Fruit fly (Drosophila melanogaster) whole organism, embryonic: ENCODE measurements around the gene CG32487.

ENCODE experiments used
- Adf1 ChIP-seq: fragments of 200-800 bp; sonication (Bioruptor generic); IDR thresholded peaks from 2 replicates; pipeline ENCODE4 v1.3.6; 2022; ENCODE audit warnings: missing biosample characterization, missing genetic modification characterization
- Atf3 ChIP-seq: fragments of 200-800 bp; sonication (Bioruptor generic); optimal IDR thresholded peaks from 3 replicates; lab custom pipeline; 2016; ENCODE audit warnings: missing biosample characterization, missing genetic modification characterization
- Bteb2 ChIP-seq: fragments of 200-800 bp; sonication (Bioruptor generic); optimal IDR thresholded peaks from 2 replicates; lab custom pipeline; 2016; ENCODE audit warnings: missing biosample characterization, missing genetic modification characterization
- CG10267 ChIP-seq: fragments of 200-800 bp; sonication (Bioruptor generic); optimal IDR thresholded peaks from 2 replicates; lab custom pipeline; 2018; ENCODE audit warnings: missing biosample characterization, mild to moderate bottlenecking, missing genetic modification characterization, moderate library complexity
- CG10654 ChIP-seq: fragments of 200-800 bp; sonication (Bioruptor generic); optimal IDR thresholded peaks from 2 replicates; lab custom pipeline; 2016; ENCODE audit warnings: missing biosample characterization, missing genetic modification characterization
- CG13123 ChIP-seq: fragments of 200-800 bp; sonication (Bioruptor generic); optimal IDR thresholded peaks from 2 replicates; lab custom pipeline; 2016; ENCODE audit warnings: missing biosample characterization, missing genetic modification characterization
- CG13424 ChIP-seq: fragments of 200-800 bp; sonication (Bioruptor generic); optimal IDR thresholded peaks from 2 replicates; lab custom pipeline; 2019; ENCODE audit warnings: missing biosample characterization, mild to moderate bottlenecking, missing genetic modification characterization, moderate library complexity
- CG14014 ChIP-seq: fragments of 200-800 bp; sonication (Bioruptor generic); IDR thresholded peaks from 2 replicates; pipeline ENCODE4 v1.3.6; 2022; ENCODE audit warnings: missing biosample characterization, missing genetic modification characterization
- CG15479 ChIP-seq: fragments of 200-800 bp; sonication (Bioruptor generic); optimal IDR thresholded peaks from 3 replicates; lab custom pipeline; 2019; ENCODE audit warnings: missing biosample characterization, mild to moderate bottlenecking, missing genetic modification characterization, moderate library complexity
- CG17186 ChIP-seq: fragments of 200-800 bp; sonication (Bioruptor generic); optimal IDR thresholded peaks from 3 replicates; lab custom pipeline; 2017; ENCODE audit warnings: missing biosample characterization, missing genetic modification reagents, missing genetic modification characterization
- CG17359 ChIP-seq: fragments of 200-800 bp; sonication (Bioruptor generic); optimal IDR thresholded peaks from 3 replicates; lab custom pipeline; 2018; ENCODE audit warnings: missing biosample characterization, mild to moderate bottlenecking, missing genetic modification characterization, moderate library complexity
- CG17802 ChIP-seq: fragments of 200-800 bp; sonication (Bioruptor generic); optimal IDR thresholded peaks from 2 replicates; lab custom pipeline; 2018; ENCODE audit warnings: missing biosample characterization, mild to moderate bottlenecking, missing genetic modification characterization, moderate library complexity
- CG18619 ChIP-seq: fragments of 200-800 bp; sonication (Bioruptor generic); optimal IDR thresholded peaks from 3 replicates; lab custom pipeline; 2017; ENCODE audit warnings: missing biosample characterization, mild to moderate bottlenecking, missing genetic modification characterization
- CG18764 ChIP-seq: fragments of 200-800 bp; sonication (Bioruptor generic); optimal IDR thresholded peaks from 3 replicates; lab custom pipeline; 2016; ENCODE audit warnings: missing biosample characterization, missing genetic modification characterization
- CG3065 ChIP-seq: fragments of 200-800 bp; sonication (Bioruptor generic); optimal IDR thresholded peaks from 2 replicates; lab custom pipeline; 2016; ENCODE audit warnings: missing biosample characterization, missing genetic modification characterization
- CG31441 ChIP-seq: fragments of 200-800 bp; sonication (Bioruptor generic); IDR thresholded peaks from 2 replicates; pipeline ENCODE4 v1.3.6; 2022; ENCODE audit warnings: missing biosample characterization, missing genetic modification characterization
- CG4360 ChIP-seq: fragments of 200-800 bp; sonication (Bioruptor generic); IDR thresholded peaks from 2 replicates; pipeline ENCODE4 v1.3.6; 2022; ENCODE audit warnings: missing biosample characterization, missing genetic modification characterization
- CG8290 ChIP-seq, 3 experiments: fragments of 200-800 bp; sonication (Bioruptor generic); optimal IDR thresholded peaks; 2 replicates each; lab custom pipeline; 2016 to 2019; ENCODE audit warnings: missing biosample characterization in 3 of 3, missing genetic modification characterization in 3 of 3, mild to moderate bottlenecking in 2 of 3, moderate library complexity in 1 of 3
- CG8944 ChIP-seq: fragments of 200-800 bp; sonication (Bioruptor generic); optimal IDR thresholded peaks from 3 replicates; lab custom pipeline; 2016; ENCODE audit warnings: missing biosample characterization, missing genetic modification characterization
- CG9437 ChIP-seq: fragments of 200-800 bp; sonication (Bioruptor generic); optimal IDR thresholded peaks from 2 replicates; lab custom pipeline; 2018; ENCODE audit warnings: missing biosample characterization, mild to moderate bottlenecking, missing genetic modification characterization
- E2f2 ChIP-seq: fragments of 200-800 bp; sonication (Bioruptor generic); IDR thresholded peaks from 2 replicates; pipeline ENCODE4 v1.3.6; 2022; ENCODE audit warnings: missing biosample characterization, missing genetic modification characterization
- ERR ChIP-seq: fragments of 200-800 bp; sonication (Bioruptor generic); optimal IDR thresholded peaks from 2 replicates; lab custom pipeline; 2016; ENCODE audit warnings: missing biosample characterization, missing genetic modification characterization
- H2.0 ChIP-seq: fragments of 200-800 bp; sonication (Bioruptor generic); IDR thresholded peaks from 2 replicates; pipeline ENCODE4 v1.3.6; 2022; ENCODE audit warnings: missing biosample characterization, missing genetic modification characterization
- HLH54F ChIP-seq: fragments of 200-800 bp; sonication (Bioruptor generic); optimal IDR thresholded peaks from 3 replicates; lab custom pipeline; 2016; ENCODE audit warnings: missing biosample characterization, missing genetic modification characterization
- Max ChIP-seq: fragments of 200-800 bp; sonication (Bioruptor generic); optimal IDR thresholded peaks from 2 replicates; lab custom pipeline; 2016; ENCODE audit warnings: missing biosample characterization, mild to moderate bottlenecking, missing genetic modification characterization
- Myb ChIP-seq: fragments of 200-800 bp; sonication (Bioruptor generic); optimal IDR thresholded peaks from 2 replicates; lab custom pipeline; 2016; ENCODE audit warnings: missing biosample characterization, missing genetic modification characterization
- NfI ChIP-seq: fragments of 200-800 bp; sonication (Bioruptor generic); optimal IDR thresholded peaks from 3 replicates; lab custom pipeline; 2018; ENCODE audit warnings: missing biosample characterization, mild to moderate bottlenecking, missing genetic modification characterization, moderate library complexity
- Poxn ChIP-seq: fragments of 200-800 bp; sonication (Bioruptor generic); IDR thresholded peaks from 2 replicates; pipeline ENCODE4 v1.3.6; 2022; ENCODE audit warnings: missing biosample characterization, missing genetic modification characterization
- Side ChIP-seq: fragments of 200-800 bp; sonication (Bioruptor generic); optimal IDR thresholded peaks from 2 replicates; lab custom pipeline; 2016; ENCODE audit warnings: missing biosample characterization, missing genetic modification characterization
- Sin3A ChIP-seq: fragments of >200 bp; optimal IDR thresholded peaks from 2 replicates; lab custom pipeline; 2018
- Sox100B ChIP-seq: fragments of 200-800 bp; sonication (Bioruptor generic); optimal IDR thresholded peaks from 3 replicates; lab custom pipeline; 2018; ENCODE audit warnings: missing biosample characterization, mild to moderate bottlenecking, missing genetic modification characterization
- Tbp ChIP-seq: fragments of >200 bp; optimal IDR thresholded peaks from 2 replicates; lab custom pipeline; 2018; ENCODE audit warnings: missing biosample characterization, missing genetic modification characterization
- chinmo ChIP-seq: fragments of 200-800 bp; sonication (Bioruptor generic); IDR thresholded peaks from 4 replicates; pipeline ENCODE4 v1.3.6; 2022; ENCODE audit warnings: missing biosample characterization, missing genetic modification characterization; ENCODE audit not compliant: partially characterized antibody
- da ChIP-seq: fragments of 200-800 bp; sonication (Bioruptor generic); optimal IDR thresholded peaks from 2 replicates; lab custom pipeline; 2016; ENCODE audit warnings: missing biosample characterization, missing genetic modification characterization
- dati ChIP-seq: fragments of 200-800 bp; sonication (Bioruptor generic); IDR thresholded peaks from 2 replicates; pipeline ENCODE4 v1.3.6; 2022; ENCODE audit warnings: missing biosample characterization, missing genetic modification characterization
- dm ChIP-seq: fragments of 200-800 bp; sonication (Bioruptor generic); optimal IDR thresholded peaks from 3 replicates; lab custom pipeline; 2016; ENCODE audit warnings: missing biosample characterization, missing genetic modification characterization
- dpn ChIP-seq, 2 experiments: fragments of 200-800 bp; sonication (Bioruptor generic); optimal IDR thresholded peaks; 3 replicates each; lab custom pipeline; 2016; ENCODE audit warnings: missing biosample characterization in 2 of 2, missing genetic modification characterization in 2 of 2
- emc ChIP-seq: fragments of 200-800 bp; sonication (Bioruptor generic); optimal IDR thresholded peaks from 2 replicates; lab custom pipeline; 2016; ENCODE audit warnings: missing biosample characterization, missing genetic modification characterization
- eve ChIP-seq, 2 experiments: fragments of >200 bp; optimal IDR thresholded peaks; 2 replicates each; lab custom pipeline; 2017; ENCODE audit warnings: missing biosample characterization in 2 of 2, missing genetic modification characterization in 2 of 2
- gro ChIP-seq: fragments of 200-800 bp; sonication (Bioruptor generic); optimal IDR thresholded peaks from 2 replicates; lab custom pipeline; 2016; ENCODE audit warnings: missing biosample characterization, missing genetic modification characterization
- knrl ChIP-seq: fragments of 200-800 bp; sonication (Bioruptor generic); IDR thresholded peaks from 3 replicates; pipeline ENCODE4 v1.3.6; 2022; ENCODE audit warnings: missing biosample characterization, missing genetic modification characterization; ENCODE audit not compliant: partially characterized antibody
- nmo ChIP-seq: fragments of 200-800 bp; sonication (Bioruptor generic); optimal IDR thresholded peaks from 2 replicates; lab custom pipeline; 2018; ENCODE audit warnings: missing biosample characterization, mild to moderate bottlenecking, missing genetic modification characterization, moderate library complexity
- scrt ChIP-seq: fragments of 200-800 bp; sonication (Bioruptor generic); optimal IDR thresholded peaks from 2 replicates; lab custom pipeline; 2018; ENCODE audit warnings: missing biosample characterization, mild to moderate bottlenecking, missing genetic modification characterization, moderate library complexity
- seq ChIP-seq: fragments of 200-800 bp; sonication (Bioruptor generic); IDR thresholded peaks from 2 replicates; pipeline ENCODE4 v1.3.6; 2022; ENCODE audit warnings: missing biosample characterization, missing genetic modification characterization
- slbo ChIP-seq: fragments of 200-800 bp; sonication (Bioruptor generic); IDR thresholded peaks from 2 replicates; pipeline ENCODE4 v1.3.6; 2022; ENCODE audit warnings: missing biosample characterization, missing genetic modification characterization
- sob ChIP-seq: fragments of 200-800 bp; sonication (Bioruptor generic); IDR thresholded peaks from 2 replicates; pipeline ENCODE4 v1.3.6; 2022; ENCODE audit warnings: missing biosample characterization, missing genetic modification characterization
- ssp ChIP-seq: fragments of 200-800 bp; sonication (Bioruptor generic); IDR thresholded peaks from 2 replicates; pipeline ENCODE4 v1.3.6; 2022; ENCODE audit warnings: missing biosample characterization, missing genetic modification characterization
- tap ChIP-seq: fragments of 200-800 bp; optimal IDR thresholded peaks from 3 replicates; lab custom pipeline; 2019; ENCODE audit warnings: missing biosample characterization, mild to moderate bottlenecking, missing genetic modification characterization, moderate library complexity
- toy ChIP-seq: fragments of 200-800 bp; sonication (Bioruptor generic); IDR thresholded peaks from 2 replicates; pipeline ENCODE4 v1.3.6; 2022; ENCODE audit warnings: missing biosample characterization, missing genetic modification characterization
- zen ChIP-seq: fragments of 200-800 bp; sonication (Bioruptor generic); optimal IDR thresholded peaks from 3 replicates; lab custom pipeline; 2018; ENCODE audit warnings: missing biosample characterization, mild to moderate bottlenecking, missing genetic modification characterization, moderate library complexity

CG32487 gene

DNA sequence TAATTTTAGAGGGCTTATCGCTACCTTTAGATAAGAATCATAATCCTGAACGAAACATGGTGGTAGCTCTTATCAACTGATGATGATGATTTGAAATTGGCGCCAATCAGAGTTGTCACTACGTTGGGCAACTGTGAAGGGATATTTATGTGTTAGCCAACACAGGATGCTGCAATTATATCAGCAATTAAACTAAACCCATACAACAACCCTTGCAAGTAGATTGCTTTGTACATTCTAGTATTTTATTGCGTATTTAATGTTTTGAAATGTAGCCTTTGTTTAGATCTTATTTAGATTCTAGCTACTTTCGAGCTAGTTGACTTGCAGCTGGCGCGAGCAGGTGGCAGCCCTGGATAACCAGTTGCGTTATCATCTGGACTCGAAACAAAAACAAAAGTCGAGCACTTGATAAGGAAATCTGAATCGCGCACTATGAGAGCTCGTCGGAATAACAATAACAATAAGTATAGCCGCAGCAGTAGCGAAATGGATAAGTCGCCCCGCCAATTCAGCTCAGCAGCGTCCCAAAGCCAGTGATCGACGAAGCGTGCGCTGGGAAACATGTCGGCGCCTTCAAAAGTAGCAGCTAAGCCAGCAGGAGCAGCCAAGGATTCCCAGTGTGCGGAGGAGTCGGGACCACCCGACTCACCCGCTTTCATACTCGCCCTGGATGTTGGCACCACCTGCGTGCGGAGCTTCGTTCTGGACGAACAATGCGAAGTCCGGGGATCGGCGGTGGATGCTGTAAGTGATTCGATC is 35.2 kb upstream of the CG32487 start, which contains the start of gene CG1271 (continued):
- TF ChIP-seq dm (GFP tag; lab: Kevin White, UChicago) (peak; percentile 18), Side (GFP tag; lab: Kevin White, UChicago) (peak; percentile 82), eve (GFP tag; optimal IDR thresholded peaks at IDR 0.05; lab: Kevin White, UChicago) (no peak), H2.0 (GFP tag; lab: Robert Waterston, UW) (peak; percentile 31; the same call in 1 of the 2 replicates), Poxn (GFP tag; lab: Robert Waterston, UW) (no peak), CG18764 (GFP tag; lab: Kevin White, UChicago) (peak; percentile 51), seq (GFP tag; lab: Robert Waterston, UW) (no peak), CG17802 (tag; lab: Kevin White, UChicago) (peak; percentile 5), toy (GFP tag; lab: Robert Waterston, UW) (no peak), CG18619 (peak; percentile 62), CG17359 (tag; lab: Kevin White, UChicago) (peak; percentile 60), CG10267 (tag; lab: Kevin White, UChicago) (peak; percentile 97), gro (GFP tag; lab: Kevin White, UChicago) (peak; percentile 90), CG4360 (GFP tag; lab: Robert Waterston, UW) (no peak), CG31441 (GFP tag; lab: Robert Waterston, UW) (peak; percentile 61), Tbp (no peak), CG17186 (GFP tag; lab: Kevin White, UChicago) (peak; percentile 86), CG15479 (peak; percentile 74), CG8944 (GFP tag; lab: Kevin White, UChicago) (peak; percentile 64), Sox100B (GFP tag; lab: Kevin White, UChicago) (no peak), tap (tag; lab: Kevin White, UChicago) (peak; percentile 60), Atf3 (GFP tag; lab: Kevin White, UChicago) (peak; percentile 12), Myb (GFP tag; lab: Kevin White, UChicago) (peak; percentile 58), Adf1 (GFP tag; lab: Robert Waterston, UW) (peak; percentile 27), knrl (GFP tag; lab: Robert Waterston, UW) (peak; percentile 26; the same call in 1 of the 3 replicates), E2f2 (peak; percentile 97), ssp (GFP tag; lab: Robert Waterston, UW) (peak; percentile 66), HLH54F (GFP tag; lab: Kevin White, UChicago) (peak; percentile 72), CG13123 (GFP tag; lab: Kevin White, UChicago) (peak; percentile 30), nmo (peak; percentile 74), CG3065 (GFP tag; lab: Kevin White, UChicago) (no peak), zen (tag; lab: Kevin White, UChicago) (peak; percentile 82), slbo (GFP tag; lab: Robert Waterston, UW) (peak; percentile 72), emc (GFP tag; lab: Kevin White, UChicago) (peak; percentile 41), CG14014 (peak; percentile 66), da (GFP tag; lab: Kevin White, UChicago) (peak; percentile 34), CG10654 (peak; percentile 68), CG9437 (GFP tag; lab: Kevin White, UChicago) (peak; percentile 44), CG8290 (GFP tag; optimal IDR thresholded peaks at IDR 0.05; lab: Kevin White, UChicago) (peak; percentile 73), CG8290 (tag; optimal IDR thresholded peaks at IDR 0.05; lab: Kevin White, UChicago) (peak; percentile 70 to 80), Sin3A (lab: Kevin White, UChicago) (peak; percentile 82), CG13424 (tag; lab: Kevin White, UChicago) (peak; percentile 57), scrt (GFP tag; lab: Kevin White, UChicago) (peak; percentile 97), dati (GFP tag; lab: Robert Waterston, UW) (no peak), sob (peak; percentile 72), Bteb2 (GFP tag; lab: Kevin White, UChicago) (peak; percentile 61), NfI (GFP tag; lab: Kevin White, UChicago) (peak; percentile 66), chinmo (0 out of 4 replicates have a peak, but pooled peaks have one; percentile 60), dpn (GFP tag; optimal IDR thresholded peaks at IDR 0.05; lab: Kevin White, UChicago) (peak; percentile 53 to 73), Max (GFP tag; lab: Kevin White, UChicago) (peak; percentile 72), ERR (GFP tag; lab: Kevin White, UChicago) (peak; percentile 51)
